Fruit fly (Drosophila melanogaster): ENCODE results near the gene CG4036.

CG4036 gene

DNA sequence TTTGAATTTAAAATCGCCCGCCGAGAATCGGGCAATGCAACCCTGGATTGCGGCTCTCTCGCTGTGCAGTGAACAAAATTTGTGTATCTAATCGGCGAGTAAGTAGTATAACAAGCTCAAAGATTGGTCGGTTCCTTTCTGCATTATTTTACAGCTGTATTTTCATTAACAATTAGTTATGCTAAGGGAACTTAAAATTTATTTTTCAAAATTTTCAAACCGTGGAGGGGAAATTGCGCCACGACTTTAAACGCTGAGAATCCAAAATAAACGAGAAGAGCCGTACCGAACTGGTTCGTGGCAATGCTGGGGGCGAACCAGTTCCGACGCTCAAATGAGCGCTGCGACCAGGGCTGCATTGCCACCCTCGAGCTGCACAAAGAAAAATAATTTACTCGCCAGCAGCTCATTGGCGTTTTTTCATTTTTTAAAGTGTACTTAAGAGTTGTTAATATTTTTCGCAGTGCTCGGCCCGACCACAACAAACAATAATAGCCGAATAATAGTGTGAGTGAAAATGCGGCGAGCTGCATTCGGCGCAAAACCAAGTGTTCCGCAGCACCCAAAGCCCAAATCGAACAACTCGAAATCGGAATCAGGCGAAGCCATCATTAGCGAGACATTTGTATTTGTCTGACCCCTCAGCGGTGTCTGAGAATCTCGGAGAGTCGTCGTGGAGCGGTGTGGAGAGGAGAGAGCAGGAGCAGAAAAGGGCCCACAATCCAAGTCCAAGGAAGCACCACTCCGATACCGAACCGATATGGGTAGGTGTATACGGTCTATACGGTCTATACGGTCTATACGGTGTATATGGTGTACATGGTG lies 32.5 kb upstream of the CG4036 start, which contains the start of gene zf30C (continued):
- TF ChIP-seq CG15601 (tag; optimal IDR thresholded peaks at IDR 0.05) (peak; percentile 48), MESR4 (GFP tag; optimal IDR thresholded peaks at IDR 0.05) (peak; percentile 66), Lim3 (GFP tag; IDR thresholded peaks at IDR 0.05) (no peak), Oli (tag; optimal IDR thresholded peaks at IDR 0.05) (peak; percentile 72), CG12299 (tag; optimal IDR thresholded peaks at IDR 0.05) (peak; percentile 72), klu (GFP tag; IDR thresholded peaks at IDR 0.05) (peak; percentile 78), CG14667 (GFP tag; IDR thresholded peaks at IDR 0.05) (peak; percentile 83), NC2α (GFP tag; optimal IDR thresholded peaks at IDR 0.05) (peak; percentile 76), Rx (GFP tag; IDR thresholded peaks at IDR 0.05) (peak; percentile 77), nerfin-2 (GFP tag; IDR thresholded peaks at IDR 0.05; ENCODE audit: partially characterized antibody) (0 out of 2 replicates have a peak, but pooled peaks have one; percentile 30), CoRest (tag; optimal IDR thresholded peaks at IDR 0.05) (peak; percentile 79), CG1233 (GFP tag; optimal IDR thresholded peaks at IDR 0.05) (peak; percentile 62), amos (GFP tag; IDR thresholded peaks at IDR 0.05; ENCODE audit: partially characterized antibody) (peak; percentile 68), Bteb2 (GFP tag; optimal IDR thresholded peaks at IDR 0.05) (peak; percentile 85), Sox102F (GFP tag; optimal IDR thresholded peaks at IDR 0.05) (peak; percentile 75), CG17328 (GFP tag; IDR thresholded peaks at IDR 0.05) (peak; percentile 84), Neu2 (GFP tag; optimal IDR thresholded peaks at IDR 0.05; ENCODE audit: borderline replicate concordance) (peak; percentile 74), CG12155 (GFP tag; optimal IDR thresholded peaks at IDR 0.05) (peak; percentile 100), sisA (GFP tag; IDR thresholded peaks at IDR 0.05) (peak; percentile 92), CG17359 (tag; optimal IDR thresholded peaks at IDR 0.05) (peak; percentile 76), CG18262 (tag; optimal IDR thresholded peaks at IDR 0.05) (peak; percentile 70), CG3838 (GFP tag; optimal IDR thresholded peaks at IDR 0.05) (peak; percentile 55), Gsc (GFP tag; IDR thresholded peaks at IDR 0.05) (peak; percentile 68), CG6813 (GFP tag; optimal IDR thresholded peaks at IDR 0.05) (peak; percentile 77), ind (GFP tag; optimal IDR thresholded peaks at IDR 0.05) (peak; percentile 93), Opbp (GFP tag; IDR thresholded peaks at IDR 0.05; ENCODE audit: partially characterized antibody) (peak; percentile 75), CG6254 (GFP tag; optimal IDR thresholded peaks at IDR 0.05) (peak; percentile 59), dmrt99B (tag; optimal IDR thresholded peaks at IDR 0.05) (peak; percentile 71), CG18619 (GFP tag; optimal IDR thresholded peaks at IDR 0.05) (peak; percentile 80), CG33557 (GFP tag; optimal IDR thresholded peaks at IDR 0.05) (peak; percentile 38), ssp (GFP tag; IDR thresholded peaks at IDR 0.05) (peak; percentile 70), CG8359 (GFP tag; optimal IDR thresholded peaks at IDR 0.05; ENCODE audit: borderline replicate concordance) (peak; percentile 38), pnt (GFP tag; optimal IDR thresholded peaks at IDR 0.05) (peak; percentile 90), salm (tag; optimal IDR thresholded peaks at IDR 0.05) (peak; percentile 29), CG15696 (tag; optimal IDR thresholded peaks at IDR 0.05) (peak; percentile 65), CG2875 (GFP tag; optimal IDR thresholded peaks at IDR 0.05) (peak; percentile 39), lilli (GFP tag; optimal IDR thresholded peaks at IDR 0.05) (peak; percentile 97), YL-1 (GFP tag; optimal IDR thresholded peaks at IDR 0.05) (peak; percentile 64), nmo (GFP tag; optimal IDR thresholded peaks at IDR 0.05) (peak; percentile 65), CG13775 (GFP tag; optimal IDR thresholded peaks at IDR 0.05) (peak; percentile 89), cas (GFP tag; IDR thresholded peaks at IDR 0.05) (peak; percentile 89), CG10431 (GFP tag; optimal IDR thresholded peaks at IDR 0.05) (no peak), CG2889 (GFP tag; IDR thresholded peaks at IDR 0.05) (peak; percentile 76), kay (GFP tag; optimal IDR thresholded peaks at IDR 0.05) (peak; percentile 76), CG3281 (GFP tag; optimal IDR thresholded peaks at IDR 0.05) (peak; percentile 77), CG7928 (GFP tag; optimal IDR thresholded peaks at IDR 0.05) (peak; percentile 95), dimm (GFP tag; IDR thresholded peaks at IDR 0.05) (peak; percentile 30; the same call in 1 of the 2 replicates), bcd (GFP tag; optimal IDR thresholded peaks at IDR 0.05) (peak; percentile 82)

Measured in whole organism, embryonic.